Fruit fly (Drosophila melanogaster): Measurements from ENCODE around the gene CG42740.

The CG42740 gene

DNA sequence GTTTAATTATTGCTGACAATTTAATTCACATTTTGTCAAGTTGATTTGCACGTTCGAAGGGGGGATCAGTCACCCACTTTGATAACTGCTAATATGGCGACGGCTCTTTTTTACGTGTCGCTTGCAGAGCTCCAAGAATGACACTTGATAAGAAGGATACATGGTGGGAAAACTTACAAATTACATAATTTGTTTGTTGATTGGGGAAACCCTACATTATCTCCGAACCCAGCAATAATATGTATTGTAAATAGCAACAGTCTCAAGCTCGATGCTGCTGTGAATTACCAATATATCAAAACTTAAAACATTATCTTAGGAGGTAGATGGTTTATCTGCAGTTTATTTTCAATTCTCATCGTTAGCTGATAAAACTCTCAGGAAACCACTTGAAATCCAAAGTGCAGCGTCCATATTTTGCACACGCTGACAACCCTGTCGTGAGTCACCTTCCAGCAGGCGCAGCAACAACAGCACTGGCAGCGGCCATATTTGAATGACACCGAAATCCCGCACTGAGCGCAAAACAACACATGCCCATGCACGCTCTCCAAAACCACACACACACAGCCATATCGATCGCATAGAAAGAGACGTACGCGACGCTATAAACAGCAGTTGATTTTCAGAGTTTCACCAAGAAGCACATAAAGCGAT is 34.4 kb downstream of the CG42740 start (continued):
- peak; percentile 94 for TF ChIP-seq dmrt99B (tag; optimal IDR thresholded peaks at IDR 0.05)
- TF ChIP-seq da (GFP tag; optimal IDR thresholded peaks at IDR 0.05): peak; percentile 91
- no peak for TF ChIP-seq CkIIα-i1 (GFP tag; IDR thresholded peaks at IDR 0.05)
- peak; percentile 90 for TF ChIP-seq Rfx (GFP tag; IDR thresholded peaks at IDR 0.05)
- peak; percentile 62; the same call in 1 of the 2 replicates for TF ChIP-seq Adf1 (GFP tag; IDR thresholded peaks at IDR 0.05)
- peak; percentile 85 for TF ChIP-seq Nf-YB (GFP tag; optimal IDR thresholded peaks at IDR 0.05)
- TF ChIP-seq CG9609 (GFP tag; optimal IDR thresholded peaks at IDR 0.05): peak; percentile 98
- TF ChIP-seq CG15601 (tag; optimal IDR thresholded peaks at IDR 0.05): peak; percentile 89
- peak; percentile 96 for TF ChIP-seq crc (GFP tag; optimal IDR thresholded peaks at IDR 0.05)
- TF ChIP-seq Dfd (GFP tag; optimal IDR thresholded peaks at IDR 0.05): peak in 1 of 2 experiments; percentile 79
- peak; percentile 75 for TF ChIP-seq ro (GFP tag; IDR thresholded peaks at IDR 0.05)
- TF ChIP-seq pan (optimal IDR thresholded peaks at IDR 0.05): no peak
- peak in 1 of 2 experiments; percentile 86 for TF ChIP-seq pan (GFP tag; optimal IDR thresholded peaks at IDR 0.05 in 1 of 2, IDR thresholded peaks at IDR 0.05 in 1 of 2)
- TF ChIP-seq CG14965 (GFP tag; optimal IDR thresholded peaks at IDR 0.05; ENCODE audit: borderline replicate concordance): peak; percentile 85
- TF ChIP-seq cad (GFP tag; optimal IDR thresholded peaks at IDR 0.05): no peak
- TF ChIP-seq tgo (GFP tag; IDR thresholded peaks at IDR 0.05): peak; percentile 89
- TF ChIP-seq CG16863 (GFP tag; optimal IDR thresholded peaks at IDR 0.05): peak; percentile 98
- TF ChIP-seq twi (tag; optimal IDR thresholded peaks at IDR 0.05): peak; percentile 93
- TF ChIP-seq CG31388 (GFP tag; optimal IDR thresholded peaks at IDR 0.05): peak; percentile 86
- peak; percentile 95 for TF ChIP-seq HHEX (GFP tag; optimal IDR thresholded peaks at IDR 0.05)
- peak; percentile 62; the same call in 1 of the 2 replicates for TF ChIP-seq CG1024 (GFP tag; IDR thresholded peaks at IDR 0.05)
- TF ChIP-seq lilli (GFP tag; optimal IDR thresholded peaks at IDR 0.05): peak; percentile 97
- TF ChIP-seq dysf (GFP tag; IDR thresholded peaks at IDR 0.05): peak; percentile 95
- peak; percentile 90 for TF ChIP-seq Nf-YC (tag; optimal IDR thresholded peaks at IDR 0.05)
- TF ChIP-seq Myb (GFP tag; optimal IDR thresholded peaks at IDR 0.05): peak; percentile 90
- peak; percentile 76 for TF ChIP-seq grn (GFP tag; optimal IDR thresholded peaks at IDR 0.05)
- TF ChIP-seq Usf (GFP tag; optimal IDR thresholded peaks at IDR 0.05): peak; percentile 99
- peak; percentile 87 for TF ChIP-seq gcm (GFP tag; optimal IDR thresholded peaks at IDR 0.05)
- peak; percentile 97 for TF ChIP-seq CG11504 (tag; optimal IDR thresholded peaks at IDR 0.05)
- TF ChIP-seq fu2 (GFP tag; optimal IDR thresholded peaks at IDR 0.05): peak; percentile 98
- TF ChIP-seq HLH54F (GFP tag; optimal IDR thresholded peaks at IDR 0.05): peak; percentile 98
- TF ChIP-seq CG8359 (GFP tag; optimal IDR thresholded peaks at IDR 0.05; ENCODE audit: borderline replicate concordance): peak; percentile 87
- TF ChIP-seq CG9215 (GFP tag; IDR thresholded peaks at IDR 0.05): peak; percentile 93
- TF ChIP-seq CG11247 (GFP tag; IDR thresholded peaks at IDR 0.05): peak; percentile 83
- TF ChIP-seq Ets97D (GFP tag; optimal IDR thresholded peaks at IDR 0.05): peak; percentile 83
- TF ChIP-seq CG10959 (GFP tag; IDR thresholded peaks at IDR 0.05): peak; percentile 80
- TF ChIP-seq CG2678 (tag; optimal IDR thresholded peaks at IDR 0.05): peak; percentile 98
- peak; percentile 98 for TF ChIP-seq bab2 (GFP tag; optimal IDR thresholded peaks at IDR 0.05)
- peak; percentile 94 for TF ChIP-seq sqz (GFP tag; optimal IDR thresholded peaks at IDR 0.05)
- TF ChIP-seq ewg (GFP tag; optimal IDR thresholded peaks at IDR 0.05): peak; percentile 91
- peak; percentile 77 for TF ChIP-seq Spps (tag; optimal IDR thresholded peaks at IDR 0.05)
- TF ChIP-seq en (GFP tag; optimal IDR thresholded peaks at IDR 0.05): peak; percentile 95
- TF ChIP-seq CG17802 (tag; optimal IDR thresholded peaks at IDR 0.05): peak; percentile 69
- TF ChIP-seq crol (GFP tag; IDR thresholded peaks at IDR 0.05): no peak; the same call in 1 of the 2 replicates
- peak; percentile 34; the same call in 1 of the 2 replicates for TF ChIP-seq CG43689 (GFP tag; IDR thresholded peaks at IDR 0.05)
- TF ChIP-seq YL-1 (GFP tag; optimal IDR thresholded peaks at IDR 0.05): peak; percentile 83
- peak; percentile 93 for TF ChIP-seq sima (GFP tag; optimal IDR thresholded peaks at IDR 0.05)
- TF ChIP-seq CG11456 (GFP tag; IDR thresholded peaks at IDR 0.05): peak; percentile 90
- peak; percentile 96 for TF ChIP-seq CG6854 (GFP tag; optimal IDR thresholded peaks at IDR 0.05)
- TF ChIP-seq az2 (GFP tag; optimal IDR thresholded peaks at IDR 0.05): peak; percentile 97

Data from whole organism, embryonic.